Fruit fly (Drosophila melanogaster) whole organism, embryonic: Measurements from ENCODE around the gene Tom70.

Experiments used
- Adf1 ChIP-seq: fragments of 200-800 bp; sonication (Bioruptor generic); IDR thresholded peaks from 2 replicates; pipeline ENCODE4 v1.3.6; 2022; ENCODE audit warnings: missing biosample characterization, missing genetic modification characterization
- Atf6 ChIP-seq: fragments of 200-800 bp; sonication (Bioruptor generic); IDR thresholded peaks from 2 replicates; pipeline ENCODE4 v1.3.6; 2022; ENCODE audit warnings: missing biosample characterization, missing genetic modification characterization
- CG12155 ChIP-seq: fragments of 200-800 bp; sonication (Bioruptor generic); optimal IDR thresholded peaks from 3 replicates; lab custom pipeline; 2016; ENCODE audit warnings: missing biosample characterization, missing genetic modification characterization
- CG12219 ChIP-seq: fragments of 200-800 bp; sonication (Bioruptor generic); optimal IDR thresholded peaks from 3 replicates; lab custom pipeline; 2018; ENCODE audit warnings: missing biosample characterization, mild to moderate bottlenecking, missing genetic modification characterization
- CG12299 ChIP-seq: fragments of 200-800 bp; sonication (Bioruptor generic); optimal IDR thresholded peaks from 2 replicates; lab custom pipeline; 2018; ENCODE audit warnings: missing biosample characterization, mild to moderate bottlenecking, missing genetic modification characterization
- CG15073 ChIP-seq: fragments of 200-800 bp; sonication (Bioruptor generic); optimal IDR thresholded peaks from 2 replicates; lab custom pipeline; 2016; ENCODE audit warnings: missing biosample characterization, missing genetic modification characterization
- CG15269 ChIP-seq: fragments of 200-800 bp; sonication (Bioruptor generic); optimal IDR thresholded peaks from 2 replicates; lab custom pipeline; 2018; ENCODE audit warnings: missing biosample characterization, mild to moderate bottlenecking, missing genetic modification characterization, moderate library complexity
- CG16779 ChIP-seq: fragments of 200-800 bp; sonication (Bioruptor generic); IDR thresholded peaks from 2 replicates; pipeline ENCODE4 v1.3.6; 2022; ENCODE audit warnings: missing biosample characterization, missing genetic modification characterization
- CG17385 ChIP-seq: fragments of 200-800 bp; sonication (Bioruptor generic); optimal IDR thresholded peaks from 3 replicates; lab custom pipeline; 2018; ENCODE audit warnings: missing biosample characterization, mild to moderate bottlenecking, missing genetic modification characterization
- CG18011 ChIP-seq: fragments of 200-800 bp; sonication (Bioruptor generic); optimal IDR thresholded peaks from 2 replicates; lab custom pipeline; 2017; ENCODE audit warnings: missing biosample characterization, missing genetic modification characterization, mild to moderate bottlenecking, moderate library complexity, missing genotype
- CG1832 ChIP-seq: fragments of 200-800 bp; sonication (Bioruptor generic); optimal IDR thresholded peaks from 2 replicates; lab custom pipeline; 2017; ENCODE audit warnings: missing biosample characterization, mild to moderate bottlenecking, missing genetic modification characterization, inconsistent platforms
- CG18476 ChIP-seq: fragments of 200-800 bp; sonication (Bioruptor generic); optimal IDR thresholded peaks from 2 replicates; lab custom pipeline; 2016; ENCODE audit warnings: missing biosample characterization, mild to moderate bottlenecking, missing genetic modification characterization
- CG2889 ChIP-seq: fragments of 200-800 bp; sonication (Bioruptor generic); IDR thresholded peaks from 3 replicates; pipeline ENCODE4 v1.3.6; 2022; ENCODE audit warnings: missing biosample characterization, missing genetic modification characterization
- CG34376 ChIP-seq: fragments of 200-800 bp; sonication (Bioruptor generic); optimal IDR thresholded peaks from 2 replicates; lab custom pipeline; 2018; ENCODE audit warnings: missing biosample characterization, mild to moderate bottlenecking, missing genetic modification characterization
- CG4404 ChIP-seq: fragments of 200-800 bp; sonication (Bioruptor generic); IDR thresholded peaks from 2 replicates; pipeline ENCODE4 v1.3.6; 2022; ENCODE audit warnings: missing biosample characterization, missing genetic modification characterization
- CG6683 ChIP-seq: fragments of 200-800 bp; sonication (Bioruptor generic); optimal IDR thresholded peaks from 2 replicates; lab custom pipeline; 2017; ENCODE audit warnings: missing biosample characterization, mild to moderate bottlenecking, missing genetic modification characterization, missing genetic modification reagents
- CG7372 ChIP-seq: fragments of 200-800 bp; sonication (Bioruptor generic); IDR thresholded peaks from 2 replicates; pipeline ENCODE4 v1.3.6; 2022; ENCODE audit warnings: missing biosample characterization, missing genetic modification characterization
- CG9437 ChIP-seq: fragments of 200-800 bp; sonication (Bioruptor generic); optimal IDR thresholded peaks from 2 replicates; lab custom pipeline; 2018; ENCODE audit warnings: missing biosample characterization, mild to moderate bottlenecking, missing genetic modification characterization
- Chrac-16 ChIP-seq: fragments of 200-800 bp; sonication (Bioruptor generic); optimal IDR thresholded peaks from 3 replicates; lab custom pipeline; 2016; ENCODE audit warnings: missing biosample characterization, missing genetic modification characterization
- Ets65A ChIP-seq: fragments of 200-800 bp; sonication (Bioruptor generic); peaks from one replicate; lab custom pipeline; 2016; ENCODE audit warnings: missing biosample characterization, missing genetic modification characterization
- HLH54F ChIP-seq: fragments of 200-800 bp; sonication (Bioruptor generic); optimal IDR thresholded peaks from 3 replicates; lab custom pipeline; 2016; ENCODE audit warnings: missing biosample characterization, missing genetic modification characterization
- HLHmδ ChIP-seq: fragments of 200-800 bp; sonication (Bioruptor generic); optimal IDR thresholded peaks from 2 replicates; lab custom pipeline; 2018; ENCODE audit warnings: missing biosample characterization, mild to moderate bottlenecking, missing genetic modification characterization, moderate library complexity
- Mrtf ChIP-seq: fragments of 200-800 bp; sonication (Bioruptor generic); IDR thresholded peaks from 3 replicates; pipeline ENCODE4 v1.3.6; 2022; ENCODE audit warnings: missing biosample characterization, missing genetic modification characterization
- Neu2 ChIP-seq: fragments of 200-800 bp; sonication (Bioruptor generic); optimal IDR thresholded peaks from 3 replicates; lab custom pipeline; 2016; ENCODE audit warnings: missing biosample characterization, missing genetic modification characterization, borderline replicate concordance
- Six4 ChIP-seq: fragments of 200-800 bp; sonication (Bioruptor generic); optimal IDR thresholded peaks from 2 replicates; lab custom pipeline; 2016; ENCODE audit warnings: missing biosample characterization, missing genetic modification characterization
- Sry-β ChIP-seq: fragments of 200-800 bp; sonication (Bioruptor generic); optimal IDR thresholded peaks from 2 replicates; lab custom pipeline; 2018; ENCODE audit warnings: missing biosample characterization, mild to moderate bottlenecking, missing genetic modification characterization, moderate library complexity
- ab ChIP-seq: fragments of 200-800 bp; sonication (Bioruptor generic); optimal IDR thresholded peaks from 2 replicates; lab custom pipeline; 2016; ENCODE audit warnings: missing biosample characterization, missing genetic modification characterization
- amos ChIP-seq: fragments of 200-800 bp; sonication (Bioruptor generic); IDR thresholded peaks from 2 replicates; pipeline ENCODE4 v1.3.6; 2022; ENCODE audit warnings: missing biosample characterization, missing genetic modification characterization; ENCODE audit not compliant: partially characterized antibody
- ap ChIP-seq: fragments of 200-800 bp; sonication (Bioruptor generic); IDR thresholded peaks from 2 replicates; pipeline ENCODE4 v1.3.6; 2022; ENCODE audit warnings: missing biosample characterization, missing genetic modification characterization
- ase ChIP-seq: fragments of 200-800 bp; sonication (Bioruptor generic); IDR thresholded peaks from 3 replicates; pipeline ENCODE4 v1.3.6; 2022; ENCODE audit warnings: missing biosample characterization, missing genetic modification characterization
- bab2 ChIP-seq: fragments of 200-800 bp; sonication (Bioruptor generic); optimal IDR thresholded peaks from 2 replicates; lab custom pipeline; 2016; ENCODE audit warnings: missing biosample characterization, missing genetic modification characterization
- cad ChIP-seq: fragments of >200 bp; optimal IDR thresholded peaks from 2 replicates; lab custom pipeline; 2017; ENCODE audit warnings: missing biosample characterization, missing genetic modification characterization
- fd3F ChIP-seq: fragments of 200-800 bp; sonication (Bioruptor generic); optimal IDR thresholded peaks from 2 replicates; lab custom pipeline; 2018; ENCODE audit warnings: missing biosample characterization, mild to moderate bottlenecking, missing genetic modification characterization, moderate library complexity
- fd64A ChIP-seq: fragments of 200-800 bp; sonication (Bioruptor generic); optimal IDR thresholded peaks from 3 replicates; lab custom pipeline; 2018; ENCODE audit warnings: missing biosample characterization, mild to moderate bottlenecking, missing genetic modification characterization
- gem ChIP-seq: fragments of 200-800 bp; sonication (Bioruptor generic); optimal IDR thresholded peaks from 2 replicates; lab custom pipeline; 2019; ENCODE audit warnings: missing biosample characterization, mild to moderate bottlenecking, missing genetic modification characterization, moderate library complexity
- gro ChIP-seq: fragments of 200-800 bp; sonication (Bioruptor generic); optimal IDR thresholded peaks from 2 replicates; lab custom pipeline; 2016; ENCODE audit warnings: missing biosample characterization, missing genetic modification characterization
- h ChIP-seq: fragments of >200 bp; optimal IDR thresholded peaks from 2 replicates; lab custom pipeline; 2017
- insv ChIP-seq, 2 experiments: fragments of 200-800 bp; sonication (Bioruptor generic); optimal IDR thresholded peaks; 3 replicates each; lab custom pipeline; 2016 to 2018; ENCODE audit warnings: missing biosample characterization in 2 of 2, missing genetic modification characterization in 2 of 2
- jumu ChIP-seq: fragments of 200-800 bp; sonication (Bioruptor generic); optimal IDR thresholded peaks from 3 replicates; lab custom pipeline; 2016; ENCODE audit warnings: missing biosample characterization, missing genetic modification characterization
- lola ChIP-seq, 3 experiments: fragments of >200 bp in 2 of 3; fragments of 200-800 bp in 1 of 3; sonication (Bioruptor generic) in 1 of 3; optimal IDR thresholded peaks; 2 replicates each; lab custom pipeline; 2017 to 2019; ENCODE audit warnings: missing biosample characterization in 3 of 3, missing genetic modification characterization in 3 of 3, mild to moderate bottlenecking in 1 of 3, moderate library complexity in 1 of 3
- nmo ChIP-seq: fragments of 200-800 bp; sonication (Bioruptor generic); optimal IDR thresholded peaks from 2 replicates; lab custom pipeline; 2018; ENCODE audit warnings: missing biosample characterization, mild to moderate bottlenecking, missing genetic modification characterization, moderate library complexity
- nom ChIP-seq: fragments of 200-800 bp; sonication (Bioruptor generic); optimal IDR thresholded peaks from 2 replicates; lab custom pipeline; 2017; ENCODE audit warnings: missing biosample characterization, missing genetic modification characterization, mild to moderate bottlenecking, moderate library complexity, missing genetic modification reagents
- ranshi ChIP-seq: fragments of 200-800 bp; sonication (Bioruptor generic); IDR thresholded peaks from 2 replicates; pipeline ENCODE4 v1.3.6; 2022; ENCODE audit warnings: missing biosample characterization, missing genetic modification characterization
- scrt ChIP-seq: fragments of 200-800 bp; sonication (Bioruptor generic); optimal IDR thresholded peaks from 2 replicates; lab custom pipeline; 2018; ENCODE audit warnings: missing biosample characterization, mild to moderate bottlenecking, missing genetic modification characterization, moderate library complexity
- shn ChIP-seq: fragments of 200-800 bp; sonication (Bioruptor generic); optimal IDR thresholded peaks from 3 replicates; lab custom pipeline; 2016; ENCODE audit warnings: missing biosample characterization, missing genetic modification characterization
- so ChIP-seq: fragments of 200-800 bp; sonication (Bioruptor generic); IDR thresholded peaks from 3 replicates; pipeline ENCODE4 v1.3.6; 2022; ENCODE audit warnings: missing biosample characterization, missing genetic modification characterization
- trem ChIP-seq: fragments of 200-800 bp; optimal IDR thresholded peaks from 3 replicates; lab custom pipeline; 2019; ENCODE audit warnings: missing biosample characterization, mild to moderate bottlenecking, missing genetic modification characterization, moderate library complexity
- wdn ChIP-seq: fragments of 200-800 bp; sonication (Bioruptor generic); IDR thresholded peaks from 2 replicates; pipeline ENCODE4 v1.3.6; 2022; ENCODE audit warnings: missing biosample characterization, missing genetic modification characterization
- zfh2 ChIP-seq: fragments of 200-800 bp; sonication (Bioruptor generic); optimal IDR thresholded peaks from 2 replicates; lab custom pipeline; 2016; ENCODE audit warnings: missing biosample characterization, missing genetic modification characterization

Tom70 gene

dm6 chr2L:12006397-12007330 lies 31.6 kb downstream of the Tom70 start (continued):
- TF ChIP-seq Neu2 (no peak), Atf6 (GFP tag; lab: Robert Waterston, UW) (no peak), trem (peak; percentile 93), h (lab: Kevin White, UChicago) (no peak), shn (GFP tag; lab: Kevin White, UChicago) (peak; percentile 77), cad (GFP tag; lab: Kevin White, UChicago) (no peak), bab2 (GFP tag; lab: Kevin White, UChicago) (peak; percentile 53), ase (GFP tag; lab: Robert Waterston, UW) (no peak), CG4404 (GFP tag; lab: Robert Waterston, UW) (no peak), CG18476 (GFP tag; lab: Kevin White, UChicago) (peak; percentile 81), CG18011 (GFP tag; lab: Kevin White, UChicago) (peak; percentile 16), CG17385 (GFP tag; lab: Kevin White, UChicago) (peak; percentile 93), ab (GFP tag; lab: Kevin White, UChicago) (peak; percentile 66), ranshi (GFP tag; lab: Robert Waterston, UW) (no peak), CG6683 (GFP tag; lab: Kevin White, UChicago) (peak; percentile 90), CG16779 (GFP tag; lab: Robert Waterston, UW) (no peak), CG2889 (GFP tag; lab: Robert Waterston, UW) (no peak), Mrtf (GFP tag; lab: Robert Waterston, UW) (no peak), nmo (GFP tag; lab: Kevin White, UChicago) (peak; percentile 99), Sry-β (peak; percentile 39), ap (GFP tag; lab: Robert Waterston, UW) (no peak), lola (GFP tag; optimal IDR thresholded peaks at IDR 0.05; lab: Kevin White, UChicago) (peak in 1 of 3 experiments; percentile 98), nom (GFP tag; lab: Kevin White, UChicago) (peak; percentile 81), gro (GFP tag; lab: Kevin White, UChicago) (no peak), scrt (GFP tag; lab: Kevin White, UChicago) (no peak), Chrac-16 (GFP tag; lab: Kevin White, UChicago) (peak; percentile 90), CG15269 (tag; lab: Kevin White, UChicago) (peak; percentile 96), CG12219 (GFP tag; lab: Kevin White, UChicago) (peak; percentile 74), amos (GFP tag; lab: Robert Waterston, UW) (no peak), CG15073 (GFP tag; lab: Kevin White, UChicago) (peak; percentile 52), zfh2 (GFP tag; lab: Kevin White, UChicago) (peak; percentile 3), insv (GFP tag; optimal IDR thresholded peaks at IDR 0.05; lab: Kevin White, UChicago) (peak in 1 of 2 experiments; percentile 47), HLH54F (GFP tag; lab: Kevin White, UChicago) (peak; percentile 46), Six4 (GFP tag; lab: Kevin White, UChicago) (peak; percentile 91), so (GFP tag; lab: Robert Waterston, UW) (no peak), CG1832 (GFP tag; lab: Kevin White, UChicago) (peak; percentile 94), HLHmδ (GFP tag; lab: Kevin White, UChicago) (peak; percentile 56), CG9437 (GFP tag; lab: Kevin White, UChicago) (peak; percentile 95), CG7372 (GFP tag; lab: Robert Waterston, UW) (no peak), gem (tag; lab: Kevin White, UChicago) (peak; percentile 99), fd3F (GFP tag; lab: Kevin White, UChicago) (peak; percentile 92), Ets65A (GFP tag; lab: Kevin White, UChicago) (peak; percentile 89), CG34376 (no peak), jumu (GFP tag; lab: Kevin White, UChicago) (peak; percentile 51), CG12155 (GFP tag; lab: Kevin White, UChicago) (peak; percentile 90), CG12299 (tag; lab: Kevin White, UChicago) (peak; percentile 89), fd64A (no peak), wdn (no peak), Adf1 (GFP tag; lab: Robert Waterston, UW) (no peak)
